Fruit fly (Drosophila melanogaster): ENCODE data around the gene TotF.

TotF gene

DNA sequence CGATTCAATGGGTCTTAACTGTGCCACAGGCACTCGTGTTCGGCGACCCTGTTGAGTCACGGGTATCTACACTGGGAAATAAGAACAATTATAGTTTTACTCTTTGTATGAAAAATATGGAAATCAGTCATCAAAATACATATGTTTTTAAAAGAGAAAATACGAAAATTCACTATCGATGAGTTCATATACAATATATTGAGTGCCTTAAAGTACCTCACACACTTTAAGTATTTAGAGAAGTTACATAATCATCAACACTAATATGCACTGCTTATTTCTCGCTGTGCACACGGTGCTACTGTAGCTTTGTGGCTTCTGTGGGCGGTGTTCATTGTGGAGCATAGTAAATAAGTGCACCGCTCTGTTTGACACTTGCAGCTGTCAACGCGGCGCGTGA lies 27.7 kb downstream of the TotF start (continued):
- TF ChIP-seq CG18011 (GFP tag; optimal IDR thresholded peaks at IDR 0.05): no peak
- no peak for TF ChIP-seq Dp (GFP tag; optimal IDR thresholded peaks at IDR 0.05)
- no peak for TF ChIP-seq CG4617 (GFP tag; optimal IDR thresholded peaks at IDR 0.05; ENCODE audit: borderline replicate concordance)
- no peak for TF ChIP-seq CG17612 (GFP tag; IDR thresholded peaks at IDR 0.05)
- TF ChIP-seq Dfd (GFP tag; optimal IDR thresholded peaks at IDR 0.05): no peak
- no peak for TF ChIP-seq ato (GFP tag; IDR thresholded peaks at IDR 0.05; ENCODE audit: partially characterized antibody)
- no peak for TF ChIP-seq CG13894 (tag; optimal IDR thresholded peaks at IDR 0.05)
- peak; percentile 74 for TF ChIP-seq CG18262 (tag; optimal IDR thresholded peaks at IDR 0.05)
- TF ChIP-seq CG4707 (GFP tag; optimal IDR thresholded peaks at IDR 0.05): no peak
- TF ChIP-seq pum (GFP tag; optimal IDR thresholded peaks at IDR 0.05): peak; percentile 44
- no peak for TF ChIP-seq CG42726 (GFP tag; IDR thresholded peaks at IDR 0.05; ENCODE audit: partially characterized antibody)
- no peak for TF ChIP-seq Elba2 (GFP tag; optimal IDR thresholded peaks at IDR 0.05)
- no peak for TF ChIP-seq Poxn (GFP tag; IDR thresholded peaks at IDR 0.05)
- peak; percentile 45 for TF ChIP-seq CoRest (tag; optimal IDR thresholded peaks at IDR 0.05)
- peak in 1 of 2 experiments; percentile 38 for TF ChIP-seq eve (GFP tag; optimal IDR thresholded peaks at IDR 0.05)
- peak; percentile 38; the same call in 1 of the 3 replicates for TF ChIP-seq croc (GFP tag; conservative IDR thresholded peaks at IDR 0.05)
- TF ChIP-seq ewg (GFP tag; optimal IDR thresholded peaks at IDR 0.05): peak; percentile 21
- TF ChIP-seq CG14710 (tag; optimal IDR thresholded peaks at IDR 0.05): peak; percentile 59
- TF ChIP-seq fd64A (GFP tag; optimal IDR thresholded peaks at IDR 0.05): no peak
- TF ChIP-seq CG17328 (GFP tag; IDR thresholded peaks at IDR 0.05): 0 out of 2 replicates have a peak, but pooled peaks have one; percentile 18
- peak; percentile 43 for TF ChIP-seq CG7839 (tag; optimal IDR thresholded peaks at IDR 0.05)
- peak; percentile 3 for TF ChIP-seq CG11504 (tag; optimal IDR thresholded peaks at IDR 0.05)
- no peak for TF ChIP-seq Ravus (GFP tag; IDR thresholded peaks at IDR 0.05)
- no peak for TF ChIP-seq CG9817 (tag; optimal IDR thresholded peaks at IDR 0.05)
- TF ChIP-seq gsb (GFP tag; IDR thresholded peaks at IDR 0.05): no peak
- TF ChIP-seq CG5245 (GFP tag; optimal IDR thresholded peaks at IDR 0.05): no peak
- no peak for TF ChIP-seq ham (GFP tag; IDR thresholded peaks at IDR 0.05)
- no peak for TF ChIP-seq pfk (GFP tag; optimal IDR thresholded peaks at IDR 0.05)
- no peak for TF ChIP-seq HLHmδ (GFP tag; optimal IDR thresholded peaks at IDR 0.05)
- TF ChIP-seq Doc2 (GFP tag; IDR thresholded peaks at IDR 0.05): no peak
- peak in 1 of 2 experiments; percentile 21 for TF ChIP-seq Hr51 (GFP tag; optimal IDR thresholded peaks at IDR 0.05)
- TF ChIP-seq exex (tag; optimal IDR thresholded peaks at IDR 0.05): no peak
- no peak for TF ChIP-seq ftz-f1 (GFP tag; optimal IDR thresholded peaks at IDR 0.05)
- TF ChIP-seq br (optimal IDR thresholded peaks at IDR 0.05): no peak
- no peak for TF ChIP-seq CG2202 (tag; optimal IDR thresholded peaks at IDR 0.05)
- TF ChIP-seq NfI (GFP tag; optimal IDR thresholded peaks at IDR 0.05): no peak
- TF ChIP-seq crol (GFP tag; IDR thresholded peaks at IDR 0.05): no peak
- 0 out of 2 replicates have a peak, but pooled peaks have one; percentile 27 for TF ChIP-seq ttk (GFP tag; IDR thresholded peaks at IDR 0.05)
- no peak for TF ChIP-seq ems (GFP tag; optimal IDR thresholded peaks at IDR 0.05)
- TF ChIP-seq tna (GFP tag; IDR thresholded peaks at IDR 0.05; ENCODE audit: partially characterized antibody): no peak
- TF ChIP-seq kay (GFP tag; optimal IDR thresholded peaks at IDR 0.05): peak; percentile 23
- TF ChIP-seq NC2α (GFP tag; optimal IDR thresholded peaks at IDR 0.05): no peak
- TF ChIP-seq HmgZ (tag; optimal IDR thresholded peaks at IDR 0.05): no peak
- peak; percentile 39; the same call in 1 of the 2 replicates for TF ChIP-seq CG6689 (GFP tag; IDR thresholded peaks at IDR 0.05)
- peak; percentile 50 for TF ChIP-seq unpg (GFP tag; optimal IDR thresholded peaks at IDR 0.05)
- peak in 1 of 3 experiments; percentile 51 for TF ChIP-seq lola (GFP tag; optimal IDR thresholded peaks at IDR 0.05)
- TF ChIP-seq CG3726 (GFP tag; IDR thresholded peaks at IDR 0.05): no peak
- peak; percentile 8 for TF ChIP-seq jumu (GFP tag; optimal IDR thresholded peaks at IDR 0.05)
- TF ChIP-seq hbn (GFP tag; IDR thresholded peaks at IDR 0.05; ENCODE audit: partially characterized antibody): no peak
- peak; percentile 49 for TF ChIP-seq CG12391 (tag; optimal IDR thresholded peaks at IDR 0.05)

All from whole organism, embryonic.